Worm (Caenorhabditis elegans): ENCODE measurements around the gene W10G6.6.

Gene W10G6.6

ce11 chrX:16298173-16298572 lies 47.6 kb upstream of the W10G6.6 start (continued):
- peak; percentile 79 to 86 for TF ChIP-seq rec-8 (tag; optimal IDR thresholded peaks at IDR 0.05)
- no peak for TF ChIP-seq nfya-1 (tag; optimal IDR thresholded peaks at IDR 0.05; ENCODE audit: borderline replicate concordance, insufficient read depth)
- TF ChIP-seq ztf-28 (GFP tag; IDR thresholded peaks at IDR 0.05), result no peak
- no peak for TF ChIP-seq ets-4 (GFP tag; optimal IDR thresholded peaks at IDR 0.05)
- TF ChIP-seq ceh-27 (GFP tag; optimal IDR thresholded peaks at IDR 0.05), result peak; percentile 33
- TF ChIP-seq F39B2.1 (GFP tag; IDR thresholded peaks at IDR 0.05), result no peak
- no peak for TF ChIP-seq hlh-26 (GFP tag; conservative IDR thresholded peaks at IDR 0.05)
- TF ChIP-seq K12H6.12 (tag; optimal IDR thresholded peaks at IDR 0.05), result no peak
- no peak for TF ChIP-seq lsy-27 (tag; optimal IDR thresholded peaks at IDR 0.05; ENCODE audit: borderline replicate concordance, insufficient read depth)
- TF ChIP-seq attf-5 (GFP tag; optimal IDR thresholded peaks at IDR 0.05), result peak; percentile 11
- TF ChIP-seq lin-54 (GFP tag; optimal IDR thresholded peaks at IDR 0.05), result peak; percentile 25
- TF ChIP-seq B0261.1 (tag; optimal IDR thresholded peaks at IDR 0.05), result peak; percentile 88
- TF ChIP-seq mes-4 (tag; optimal IDR thresholded peaks at IDR 0.05), result peak; percentile 69
- peak; percentile 71 for TF ChIP-seq zim-3 (tag; optimal IDR thresholded peaks at IDR 0.05)
- TF ChIP-seq gei-17 (GFP tag; optimal IDR thresholded peaks at IDR 0.05), result no peak
- no peak for TF ChIP-seq unc-130 (GFP tag; optimal IDR thresholded peaks at IDR 0.05)
- peak; percentile 70 for TF ChIP-seq lin-40 (tag; optimal IDR thresholded peaks at IDR 0.05)
- TF ChIP-seq Y53F4B.3 (GFP tag; IDR thresholded peaks at IDR 0.05), result no peak
- no peak for TF ChIP-seq ceh-91 (GFP tag; IDR thresholded peaks at IDR 0.05)
- no peak for TF ChIP-seq F57C9.4 (tag; optimal IDR thresholded peaks at IDR 0.05)
- peak in 1 of 3 experiments; percentile 32 for TF ChIP-seq lin-35 (GFP tag; optimal IDR thresholded peaks at IDR 0.05)
- TF ChIP-seq ekl-4 (GFP tag; IDR thresholded peaks at IDR 0.05), result no peak
- peak; percentile 80 for TF ChIP-seq hmg-1.2 (GFP tag; IDR thresholded peaks at IDR 0.05)
- TF ChIP-seq ceh-40 (GFP tag; IDR thresholded peaks at IDR 0.05), result peak; percentile 87; the same call in 1 of the 2 replicates
- no peak for TF ChIP-seq F22D6.2 (tag; optimal IDR thresholded peaks at IDR 0.05)
- peak; percentile 25 for TF ChIP-seq atf-7 (tag; optimal IDR thresholded peaks at IDR 0.05)
- no peak for TF ChIP-seq hsf-1 (GFP tag; IDR thresholded peaks at IDR 0.05)
- peak; percentile 49; the same call in 1 of the 2 replicates for TF ChIP-seq mcd-1 (GFP tag; IDR thresholded peaks at IDR 0.05)
- no peak for TF ChIP-seq lir-1 (GFP tag; conservative IDR thresholded peaks at IDR 0.05)
- TF ChIP-seq D2030.7 (GFP tag; IDR thresholded peaks at IDR 0.05), result no peak; the same call in none of the 2 replicates
- TF ChIP-seq egrh-3 (GFP tag; IDR thresholded peaks at IDR 0.05), result peak; percentile 8; the same call in 1 of the 2 replicates
- TF ChIP-seq nhr-80 (tag; optimal IDR thresholded peaks at IDR 0.05), result peak; percentile 7
- TF ChIP-seq him-1 (tag; optimal IDR thresholded peaks at IDR 0.05), result peak; percentile 63
- TF ChIP-seq sea-2 (GFP tag; IDR thresholded peaks at IDR 0.05), result no peak
- no peak for TF ChIP-seq B0336.3 (GFP tag; IDR thresholded peaks at IDR 0.05)
- TF ChIP-seq ceh-100 (GFP tag; IDR thresholded peaks at IDR 0.05), result no peak
- no peak for TF ChIP-seq unc-62 (GFP tag; optimal IDR thresholded peaks at IDR 0.05)
- no peak for TF ChIP-seq C06A6.2 (GFP tag; conservative IDR thresholded peaks at IDR 0.05)
- peak; percentile 95 for TF ChIP-seq lin-26 (GFP tag; IDR thresholded peaks at IDR 0.05)
- no peak for TF ChIP-seq ceh-79 (tag; optimal IDR thresholded peaks at IDR 0.05)
- peak; percentile 68 for TF ChIP-seq F23B12.7 (tag; optimal IDR thresholded peaks at IDR 0.05; ENCODE audit: insufficient read depth)
- peak; percentile 67 for TF ChIP-seq rcor-1 (GFP tag; IDR thresholded peaks at IDR 0.05)
- TF ChIP-seq die-1 (tag; optimal IDR thresholded peaks at IDR 0.05), result peak; percentile 90
- TF ChIP-seq F37B4.10 (GFP tag; IDR thresholded peaks at IDR 0.05), result no peak
- TF ChIP-seq chd-7 (tag; optimal IDR thresholded peaks at IDR 0.05), result no peak
- no peak for TF ChIP-seq T07F8.4 (tag; optimal IDR thresholded peaks at IDR 0.05)
- no peak for TF ChIP-seq fkh-3 (tag; optimal IDR thresholded peaks at IDR 0.05)
